Fruit fly (Drosophila melanogaster) whole organism, prepupa: ENCODE measurements around the gene Indy.

Experiments
- CG10631 ChIP-seq: fragments of 200-800 bp; sonication (Bioruptor generic); optimal IDR thresholded peaks from 2 replicates; lab custom pipeline; 2016; ENCODE audit warnings: missing biosample characterization, missing genetic modification characterization
- CG10669 ChIP-seq: fragments of 200-800 bp; sonication (Bioruptor generic); optimal IDR thresholded peaks from 3 replicates; lab custom pipeline; 2018; ENCODE audit warnings: missing biosample characterization, mild to moderate bottlenecking, missing genetic modification characterization, moderate library complexity
- CG11294 ChIP-seq: fragments of 200-800 bp; sonication (Bioruptor generic); IDR thresholded peaks from 2 replicates; pipeline ENCODE4 v1.3.6; 2022; ENCODE audit warnings: missing biosample characterization, missing genetic modification characterization
- CG11902 ChIP-seq: fragments of 200-800 bp; sonication (Bioruptor generic); optimal IDR thresholded peaks from 3 replicates; lab custom pipeline; 2016; ENCODE audit warnings: missing biosample characterization, missing genetic modification characterization
- CG15336 ChIP-seq: fragments of 200-800 bp; sonication (Bioruptor generic); IDR thresholded peaks from 2 replicates; pipeline ENCODE4 v1.3.6; 2022; ENCODE audit warnings: missing biosample characterization, missing genetic modification characterization
- CG1621 ChIP-seq: fragments of 200-800 bp; sonication (Bioruptor generic); optimal IDR thresholded peaks from 3 replicates; lab custom pipeline; 2018; ENCODE audit warnings: missing biosample characterization, mild to moderate bottlenecking, missing genetic modification characterization
- CG16779 ChIP-seq: fragments of 200-800 bp; sonication (Bioruptor generic); optimal IDR thresholded peaks from 3 replicates; lab custom pipeline; 2017; ENCODE audit warnings: missing biosample characterization, mild to moderate bottlenecking, missing genetic modification characterization
- CG32006 ChIP-seq: fragments of 200-800 bp; sonication (Bioruptor generic); optimal IDR thresholded peaks from 3 replicates; lab custom pipeline; 2017; ENCODE audit warnings: missing biosample characterization, mild to moderate bottlenecking, missing genetic modification characterization
- CG34406 ChIP-seq: fragments of 200-800 bp; sonication (Bioruptor generic); optimal IDR thresholded peaks from 3 replicates; lab custom pipeline; 2016; ENCODE audit warnings: missing biosample characterization, missing genetic modification characterization
- CG3919 ChIP-seq: fragments of 200-800 bp; sonication (Bioruptor generic); optimal IDR thresholded peaks from 3 replicates; lab custom pipeline; 2016; ENCODE audit warnings: missing biosample characterization, missing genetic modification characterization
- CG6163 ChIP-seq: fragments of 200-800 bp; sonication (Bioruptor generic); IDR thresholded peaks from 3 replicates; pipeline ENCODE4 v1.3.6; 2022; ENCODE audit warnings: missing biosample characterization, missing genetic modification characterization
- CG6276 ChIP-seq: fragments of 200-800 bp; sonication (Bioruptor generic); optimal IDR thresholded peaks from 2 replicates; lab custom pipeline; 2017; ENCODE audit warnings: missing biosample characterization, mild to moderate bottlenecking, missing genetic modification characterization
- CG6792 ChIP-seq: fragments of 200-800 bp; sonication (Bioruptor generic); optimal IDR thresholded peaks from 3 replicates; lab custom pipeline; 2016; ENCODE audit warnings: missing biosample characterization, missing genetic modification characterization
- CG6808 ChIP-seq: fragments of 200-800 bp; sonication (Bioruptor generic); optimal IDR thresholded peaks from 3 replicates; lab custom pipeline; 2017; ENCODE audit warnings: missing biosample characterization, missing genetic modification characterization, mild to moderate bottlenecking, moderate library complexity, missing genetic modification reagents
- CG6854 ChIP-seq: fragments of 200-800 bp; sonication (Bioruptor generic); optimal IDR thresholded peaks from 2 replicates; lab custom pipeline; 2017; ENCODE audit warnings: missing biosample characterization, mild to moderate bottlenecking, missing genetic modification characterization
- CG8119 ChIP-seq: fragments of 200-800 bp; sonication (Bioruptor generic); IDR thresholded peaks from 3 replicates; pipeline ENCODE4 v1.3.6; 2022; ENCODE audit warnings: missing biosample characterization, missing genetic modification characterization
- CG8319 ChIP-seq: fragments of 200-800 bp; sonication (Bioruptor generic); optimal IDR thresholded peaks from 3 replicates; lab custom pipeline; 2016; ENCODE audit warnings: missing biosample characterization, missing genetic modification characterization
- CG8632 ChIP-seq: fragments of 200-800 bp; sonication (Bioruptor generic); optimal IDR thresholded peaks from 3 replicates; lab custom pipeline; 2016; ENCODE audit warnings: missing biosample characterization, missing genetic modification characterization
- Eip75B ChIP-seq: fragments of 200-800 bp; sonication (Bioruptor generic); optimal IDR thresholded peaks from 3 replicates; lab custom pipeline; 2016; ENCODE audit warnings: missing biosample characterization, missing genetic modification characterization
- Eip78C ChIP-seq: fragments of 200-800 bp; sonication (Bioruptor generic); peaks from one replicate; lab custom pipeline; 2016; ENCODE audit warnings: missing biosample characterization, missing genetic modification characterization
- Ets21C ChIP-seq: fragments of 200-800 bp; sonication (Bioruptor generic); optimal IDR thresholded peaks from 3 replicates; lab custom pipeline; 2016; ENCODE audit warnings: missing biosample characterization, missing genetic modification characterization
- Ets96B ChIP-seq: fragments of 200-800 bp; optimal IDR thresholded peaks from 2 replicates; lab custom pipeline; 2019; ENCODE audit warnings: missing biosample characterization, mild to moderate bottlenecking, missing genetic modification characterization, moderate library complexity
- Hr4 ChIP-seq: fragments of 200-800 bp; sonication (Bioruptor generic); optimal IDR thresholded peaks from 3 replicates; lab custom pipeline; 2016; ENCODE audit warnings: missing biosample characterization, missing genetic modification characterization
- Lpt ChIP-seq: fragments of 200-800 bp; sonication (Bioruptor generic); optimal IDR thresholded peaks from 3 replicates; lab custom pipeline; 2016; ENCODE audit warnings: missing biosample characterization, missing genetic modification characterization
- Met ChIP-seq: fragments of 200-800 bp; sonication (Bioruptor generic); optimal IDR thresholded peaks from 3 replicates; lab custom pipeline; 2016; ENCODE audit warnings: missing biosample characterization, missing genetic modification characterization
- OdsH ChIP-seq: fragments of 200-800 bp; sonication (Bioruptor generic); optimal IDR thresholded peaks from 3 replicates; lab custom pipeline; 2016; ENCODE audit warnings: missing biosample characterization, missing genetic modification characterization
- Sox102F ChIP-seq: fragments of 200-800 bp; sonication (Bioruptor generic); optimal IDR thresholded peaks from 2 replicates; lab custom pipeline; 2016; ENCODE audit warnings: missing biosample characterization, mild to moderate bottlenecking, missing genetic modification characterization
- acj6 ChIP-seq: fragments of 200-800 bp; sonication (Bioruptor generic); optimal IDR thresholded peaks from 3 replicates; lab custom pipeline; 2016; ENCODE audit warnings: missing biosample characterization, missing genetic modification characterization
- cyc ChIP-seq: fragments of 200-800 bp; sonication (Bioruptor generic); optimal IDR thresholded peaks from 3 replicates; lab custom pipeline; 2016; ENCODE audit warnings: missing biosample characterization, missing genetic modification characterization
- dsx ChIP-seq: fragments of 200-800 bp; optimal IDR thresholded peaks from 3 replicates; lab custom pipeline; 2019; ENCODE audit warnings: missing biosample characterization, mild to moderate bottlenecking, missing genetic modification characterization, moderate library complexity; ENCODE audit not compliant: poor library complexity, severe bottlenecking
- eg ChIP-seq: fragments of 200-800 bp; sonication (Bioruptor generic); IDR thresholded peaks from 3 replicates; pipeline ENCODE4 v1.3.6; 2022; ENCODE audit warnings: missing biosample characterization, missing genetic modification characterization
- fd59A ChIP-seq: fragments of 200-800 bp; sonication (Bioruptor generic); optimal IDR thresholded peaks from 2 replicates; lab custom pipeline; 2017; ENCODE audit warnings: missing biosample characterization, mild to moderate bottlenecking, missing genetic modification characterization, missing genetic modification reagents
- fd85E ChIP-seq: fragments of 200-800 bp; sonication (Bioruptor generic); optimal IDR thresholded peaks from 3 replicates; lab custom pipeline; 2016; ENCODE audit warnings: missing biosample characterization, missing genetic modification characterization
- fkh ChIP-seq: fragments of 200-800 bp; sonication (Bioruptor generic); optimal IDR thresholded peaks from 3 replicates; lab custom pipeline; 2017; ENCODE audit warnings: missing biosample characterization, mild to moderate bottlenecking, missing genetic modification characterization, moderate library complexity
- net ChIP-seq: fragments of 200-800 bp; sonication (Bioruptor generic); optimal IDR thresholded peaks from 3 replicates; lab custom pipeline; 2016; ENCODE audit warnings: missing biosample characterization, missing genetic modification characterization
- pdm3 ChIP-seq: fragments of 200-800 bp; sonication (Bioruptor generic); optimal IDR thresholded peaks from 3 replicates; lab custom pipeline; 2016; ENCODE audit warnings: missing biosample characterization, missing genetic modification characterization
- salr ChIP-seq, 2 experiments: fragments of 200-800 bp; sonication (Bioruptor generic); optimal IDR thresholded peaks; 3 replicates each; lab custom pipeline; 2016 to 2018; ENCODE audit warnings: missing biosample characterization in 2 of 2, missing genetic modification characterization in 2 of 2, mild to moderate bottlenecking in 1 of 2
- spab ChIP-seq: fragments of 200-800 bp; sonication (Bioruptor generic); optimal IDR thresholded peaks from 2 replicates; lab custom pipeline; 2017; ENCODE audit warnings: missing biosample characterization, mild to moderate bottlenecking, missing genetic modification characterization, missing genetic modification reagents
- ss ChIP-seq, 2 experiments: fragments of 200-800 bp; sonication (Bioruptor generic); optimal IDR thresholded peaks; 2 replicates in 1 of 2; 3 replicates in 1 of 2; lab custom pipeline; 2017 to 2018; ENCODE audit warnings: mild to moderate bottlenecking in 2 of 2, missing biosample characterization in 2 of 2, missing genetic modification characterization in 2 of 2, moderate library complexity in 1 of 2
- svp ChIP-seq: fragments of 200-800 bp; sonication (Bioruptor generic); peaks from one replicate; lab custom pipeline; 2016; ENCODE audit warnings: missing biosample characterization, missing genetic modification characterization
- vri ChIP-seq: fragments of 200-800 bp; sonication (Bioruptor generic); optimal IDR thresholded peaks from 3 replicates; lab custom pipeline; 2016; ENCODE audit warnings: missing biosample characterization, mild to moderate bottlenecking, missing genetic modification characterization

Indy gene

dm6 chr3L:18789203-18790018, 56.7 kb downstream of the Indy start (continued):
- TF ChIP-seq CG6163 (GFP tag; lab: Robert Waterston, UW) (no peak), CG10669 (no peak), CG6854 (GFP tag; lab: Kevin White, UChicago) (no peak), CG16779 (tag; lab: Kevin White, UChicago) (no peak), ss (GFP tag; optimal IDR thresholded peaks at IDR 0.05; lab: Kevin White, UChicago) (no peak), fd59A (GFP tag; lab: Kevin White, UChicago) (no peak), CG3919 (GFP tag; lab: Kevin White, UChicago) (no peak), CG6276 (peak; percentile 30), cyc (GFP tag; lab: Kevin White, UChicago) (no peak), pdm3 (GFP tag; lab: Kevin White, UChicago) (no peak), dsx (GFP tag; lab: Kevin White, UChicago) (no peak), CG1621 (no peak), CG32006 (GFP tag; lab: Kevin White, UChicago) (no peak)

DNA sequence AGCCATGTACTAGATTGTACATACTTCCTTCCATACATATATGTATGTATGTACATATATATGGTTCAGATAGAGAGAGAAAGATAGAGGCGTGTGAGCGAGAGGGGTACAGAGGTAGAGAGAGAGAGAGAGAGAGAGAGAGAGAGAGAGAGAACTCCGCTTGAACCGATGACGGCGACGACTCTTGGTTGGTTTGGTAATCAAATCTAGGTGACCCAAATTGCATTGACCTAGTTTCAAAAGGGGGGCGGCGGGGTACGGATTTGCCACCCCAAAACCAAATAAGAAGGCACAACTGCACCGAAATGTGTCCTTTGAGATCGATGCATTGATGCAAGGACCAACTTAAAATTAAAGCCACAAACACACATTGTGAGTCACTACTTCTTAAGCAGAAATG, 58.2 kb downstream of the Indy start:
- TF ChIP-seq CG6808 (GFP tag; lab: Kevin White, UChicago), result no peak
- no peak for TF ChIP-seq dsx (GFP tag; lab: Kevin White, UChicago)
- no peak for TF ChIP-seq CG34406 (GFP tag; lab: Kevin White, UChicago)
- TF ChIP-seq svp (GFP tag; lab: Kevin White, UChicago), result no peak
- TF ChIP-seq CG10631 (GFP tag; lab: Kevin White, UChicago), result no peak
- TF ChIP-seq Ets96B (tag; lab: Kevin White, UChicago), result no peak
- no peak for TF ChIP-seq CG32006 (GFP tag; lab: Kevin White, UChicago)
- TF ChIP-seq CG8319 (GFP tag; lab: Kevin White, UChicago), result no peak
- TF ChIP-seq CG11294 (GFP tag; lab: Robert Waterston, UW), result no peak; the same call in 1 of the 2 replicates
- no peak for TF ChIP-seq spab (GFP tag; lab: Kevin White, UChicago)
- no peak for TF ChIP-seq fd85E
- no peak for TF ChIP-seq Met (GFP tag; lab: Kevin White, UChicago)
- no peak for TF ChIP-seq CG11902 (GFP tag; lab: Kevin White, UChicago)
- no peak for TF ChIP-seq cyc (GFP tag; lab: Kevin White, UChicago)
- TF ChIP-seq OdsH, result no peak
- no peak for TF ChIP-seq Ets21C (GFP tag; lab: Kevin White, UChicago)
- TF ChIP-seq eg (GFP tag; lab: Robert Waterston, UW), result no peak

DNA sequence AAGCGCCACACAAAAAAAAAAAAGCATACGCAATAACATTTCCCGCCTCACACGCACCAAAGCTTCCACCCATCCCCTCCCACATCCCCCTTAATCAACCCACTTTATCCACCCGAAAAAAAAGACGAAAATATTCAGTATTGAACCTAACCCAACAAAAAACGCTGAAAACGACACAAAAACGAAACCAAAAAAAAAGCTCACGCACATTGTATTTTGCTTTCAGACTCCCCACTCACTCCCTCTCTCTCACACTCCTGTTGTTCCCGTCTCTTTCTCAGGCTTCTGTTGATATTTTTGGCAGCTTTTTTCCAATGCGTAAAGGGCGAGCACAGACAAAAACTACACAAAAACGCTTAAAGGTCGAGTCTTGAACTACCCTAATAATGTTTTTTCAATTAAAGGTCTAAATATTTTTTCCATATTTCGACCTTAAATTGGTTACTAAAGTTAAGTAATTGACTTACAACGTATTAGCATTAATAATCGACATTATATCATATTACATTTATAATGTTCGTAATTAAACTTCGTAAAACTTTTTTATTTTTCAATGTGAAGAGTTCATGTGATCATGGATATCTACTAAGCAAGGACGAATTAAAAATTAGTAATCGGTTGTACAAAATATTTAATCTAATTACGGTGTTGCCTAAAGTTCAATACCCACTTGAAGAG, 59.5 kb downstream of the Indy start:
- TF ChIP-seq net (GFP tag; lab: Kevin White, UChicago) (peak; percentile 11), CG3919 (GFP tag; lab: Kevin White, UChicago) (no peak), salr (GFP tag; optimal IDR thresholded peaks at IDR 0.05; lab: Kevin White, UChicago) (peak in 1 of 2 experiments; percentile 34), CG34406 (GFP tag; lab: Kevin White, UChicago) (peak; percentile 18), fd85E (no peak), CG8119 (GFP tag; lab: Robert Waterston, UW) (peak; percentile 76), CG15336 (GFP tag; lab: Robert Waterston, UW) (0 out of 2 replicates have a peak, but pooled peaks have one; percentile 61), Sox102F (GFP tag; lab: Kevin White, UChicago) (no peak), pdm3 (GFP tag; lab: Kevin White, UChicago) (peak; percentile 21), CG32006 (GFP tag; lab: Kevin White, UChicago) (peak; percentile 48), CG8319 (GFP tag; lab: Kevin White, UChicago) (peak; percentile 10), eg (GFP tag; lab: Robert Waterston, UW) (peak; percentile 86), vri (no peak), Eip75B (peak; percentile 16), Eip78C (GFP tag; lab: Kevin White, UChicago) (peak; percentile 73), Lpt (GFP tag; lab: Kevin White, UChicago) (peak; percentile 37), acj6 (GFP tag; lab: Kevin White, UChicago) (no peak), svp (GFP tag; lab: Kevin White, UChicago) (peak; percentile 68), CG6276 (peak; percentile 80), fkh (GFP tag; lab: Kevin White, UChicago) (peak; percentile 73), CG8632 (GFP tag; lab: Kevin White, UChicago) (peak; percentile 32), ss (GFP tag; optimal IDR thresholded peaks at IDR 0.05; lab: Kevin White, UChicago) (peak in 1 of 2 experiments; percentile 9), CG6792 (GFP tag; lab: Kevin White, UChicago) (peak; percentile 24), Hr4 (peak; percentile 11), CG6163 (GFP tag; lab: Robert Waterston, UW) (peak; percentile 53; the same call in 1 of the 3 replicates)
